Worm (Caenorhabditis elegans): Measurements from ENCODE around the gene M60.6.

- TF ChIP-seq pbrm-1 (GFP tag; IDR thresholded peaks at IDR 0.05) = no peak
- TF ChIP-seq unc-62 (GFP tag; optimal IDR thresholded peaks at IDR 0.05) = no peak
- TF ChIP-seq ceh-91 (GFP tag; IDR thresholded peaks at IDR 0.05) = no peak
- no peak for TF ChIP-seq ama-1 (optimal IDR thresholded peaks at IDR 0.05)
- no peak for TF ChIP-seq ama-1 (GFP tag; optimal IDR thresholded peaks at IDR 0.05)
- no peak for TF ChIP-seq him-1 (tag; optimal IDR thresholded peaks at IDR 0.05)
- TF ChIP-seq B0019.2 (GFP tag; conservative IDR thresholded peaks at IDR 0.05) = no peak
- no peak for TF ChIP-seq efl-1 (GFP tag; optimal IDR thresholded peaks at IDR 0.05)
These were observed 45.1 kb upstream of the M60.6 start for ce11 chrX:8297333-8297732.
